Worm (Caenorhabditis elegans): ENCODE measurements around the gene F53F1.6.
A peak's percentile ranks its signal among the peaks of the same experiment; 100 is the strongest.

F53F1.6 gene

ce11 chrV:13373643-13374042, 43.8 kb downstream of the F53F1.6 start:
- no peak for TF ChIP-seq cebp-1 (GFP tag; IDR thresholded peaks at IDR 0.05)
- TF ChIP-seq cebp-1 (tag; optimal IDR thresholded peaks at IDR 0.05), result peak; percentile 21
- TF ChIP-seq madf-10 (tag; optimal IDR thresholded peaks at IDR 0.05), result peak; percentile 6
- TF ChIP-seq atf-7 (tag; optimal IDR thresholded peaks at IDR 0.05), result peak; percentile 41
- peak; percentile 86 for TF ChIP-seq nhr-80 (tag; optimal IDR thresholded peaks at IDR 0.05)
- 0 out of 2 replicates have a peak, but pooled peaks have one; percentile 25 for TF ChIP-seq egl-44 (GFP tag; IDR thresholded peaks at IDR 0.05)
- TF ChIP-seq attf-5 (GFP tag; optimal IDR thresholded peaks at IDR 0.05), result no peak

DNA sequence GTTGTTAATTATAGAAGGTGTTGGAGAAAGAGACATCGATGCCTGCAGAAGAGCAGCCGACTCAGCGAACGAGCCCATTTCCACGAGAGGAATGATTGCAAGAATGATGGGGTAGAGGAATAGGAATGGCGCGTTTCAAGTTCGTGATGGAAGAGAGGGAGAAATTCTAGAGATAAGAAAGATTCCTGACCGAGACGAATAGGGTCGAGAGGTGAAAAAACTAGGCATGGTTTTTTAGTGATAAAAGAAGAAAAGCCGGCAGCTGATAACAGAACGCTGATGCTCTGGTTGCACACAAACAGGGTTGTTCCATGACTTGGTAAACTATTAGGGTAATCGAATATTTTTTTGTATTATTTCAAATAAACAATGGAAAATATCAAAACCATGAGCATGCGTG, 44.6 kb downstream of the F53F1.6 start:
- TF ChIP-seq ztf-22 (GFP tag; optimal IDR thresholded peaks at IDR 0.05) (peak; percentile 52), zfh-2 (GFP tag; conservative IDR thresholded peaks at IDR 0.05) (peak; percentile 50; the same call in 1 of the 2 replicates), egl-44 (GFP tag; IDR thresholded peaks at IDR 0.05) (0 out of 2 replicates have a peak, but pooled peaks have one; percentile 59), dox-1 (GFP tag; IDR thresholded peaks at IDR 0.05) (peak; percentile 64), nhr-80 (tag; optimal IDR thresholded peaks at IDR 0.05) (peak; percentile 97), F22D6.2 (tag; optimal IDR thresholded peaks at IDR 0.05) (no peak), let-607 (tag; optimal IDR thresholded peaks at IDR 0.05) (no peak), cebp-1 (GFP tag; IDR thresholded peaks at IDR 0.05) (no peak), cebp-1 (tag; optimal IDR thresholded peaks at IDR 0.05) (peak; percentile 13)

- TF ChIP-seq nhr-90 (tag; optimal IDR thresholded peaks at IDR 0.05) (no peak), snpc-4 (GFP tag; optimal IDR thresholded peaks at IDR 0.05) (no peak), snpc-4 (tag; optimal IDR thresholded peaks at IDR 0.05) (no peak), ztf-26 (tag; optimal IDR thresholded peaks at IDR 0.05) (peak; percentile 48), nhr-27 (tag; optimal IDR thresholded peaks at IDR 0.05) (no peak), bed-2 (GFP tag; IDR thresholded peaks at IDR 0.05) (no peak), lin-40 (tag; optimal IDR thresholded peaks at IDR 0.05) (peak; percentile 49), lin-26 (GFP tag; IDR thresholded peaks at IDR 0.05) (peak; percentile 21; the same call in 1 of the 2 replicates), snpc-1.3 (tag; optimal IDR thresholded peaks at IDR 0.05; ENCODE audit: insufficient read depth) (no peak), Y56A3A.18 (GFP tag; IDR thresholded peaks at IDR 0.05) (no peak), ceh-27 (GFP tag; optimal IDR thresholded peaks at IDR 0.05) (peak; percentile 64), T26A5.8 (tag; optimal IDR thresholded peaks at IDR 0.05) (no peak), cebp-1 (GFP tag; IDR thresholded peaks at IDR 0.05) (no peak), cebp-1 (tag; optimal IDR thresholded peaks at IDR 0.05) (peak; percentile 81), ceh-58 (GFP tag; IDR thresholded peaks at IDR 0.05) (no peak), lag-1 (GFP tag; IDR thresholded peaks at IDR 0.05) (no peak), ztf-3 (GFP tag; optimal IDR thresholded peaks at IDR 0.05) (no peak)
Observed at ce11 chrV:13371336-13371735, 46.1 kb downstream of the F53F1.6 start.

DNA sequence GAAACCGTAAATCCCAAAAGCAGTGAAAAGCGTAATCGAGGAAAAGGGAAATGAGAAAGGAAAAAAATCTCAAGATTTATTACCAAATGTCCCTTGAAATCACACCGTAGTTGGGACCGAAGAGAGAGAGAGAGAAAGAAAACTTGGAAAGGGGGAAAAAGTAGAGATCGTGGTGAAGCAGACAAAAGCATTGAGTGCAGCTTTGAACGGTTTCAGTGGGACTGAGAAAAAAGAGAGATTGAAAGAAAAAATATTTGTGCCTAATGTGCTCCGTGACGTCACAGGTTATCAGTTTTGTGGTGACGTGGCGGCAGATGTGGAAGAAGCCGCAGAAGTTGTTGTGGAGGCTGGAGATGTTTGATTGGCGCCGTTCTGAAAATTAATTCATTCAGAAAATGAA, 47.1 kb downstream of the F53F1.6 start:
- no peak for TF ChIP-seq somi-1 (GFP tag; optimal IDR thresholded peaks at IDR 0.05)
- TF ChIP-seq nfya-2 (GFP tag; IDR thresholded peaks at IDR 0.05), result no peak
- no peak for TF ChIP-seq dpl-1 (GFP tag; optimal IDR thresholded peaks at IDR 0.05)
- TF ChIP-seq ama-1 (optimal IDR thresholded peaks at IDR 0.05), result no peak
- TF ChIP-seq ama-1 (GFP tag; optimal IDR thresholded peaks at IDR 0.05), result no peak
- no peak for TF ChIP-seq fkh-3 (tag; optimal IDR thresholded peaks at IDR 0.05)
- no peak for TF ChIP-seq xnd-1 (tag; optimal IDR thresholded peaks at IDR 0.05)
- TF ChIP-seq Y56A3A.18 (GFP tag; IDR thresholded peaks at IDR 0.05), result 0 out of 2 replicates have a peak, but pooled peaks have one; percentile 52
